Worm (Caenorhabditis elegans): ENCODE results near the gene twk-43.

The twk-43 gene

ce11 chrV:13345867-13346328, at the start of gene twk-43:
Gene twk-43, plus strand, starts transcription at chrV:13346278.
- TF ChIP-seq unc-62 (GFP tag; optimal IDR thresholded peaks at IDR 0.05), result no peak

DNA sequence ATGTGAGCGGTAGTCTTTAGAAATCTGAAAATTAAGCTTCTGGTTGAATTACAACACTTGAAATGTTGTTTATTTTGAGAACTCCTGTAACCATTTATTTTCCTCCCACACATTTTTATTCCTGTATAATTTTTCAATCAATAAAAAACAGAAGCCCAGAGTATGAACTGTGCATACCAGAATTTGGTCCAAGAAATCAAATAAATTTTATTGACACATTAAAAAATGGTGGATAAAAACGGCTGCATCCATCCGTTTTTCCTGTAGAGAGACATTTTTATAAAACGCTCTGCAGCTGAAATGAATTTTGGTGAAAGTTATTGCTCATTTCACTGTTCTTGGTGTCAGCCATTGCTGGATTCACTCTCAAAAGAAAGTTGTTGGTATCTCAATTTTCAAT, 48.9 kb upstream of the twk-43 start, which contains the start of gene C26E1.1:
TSS of gene C26E1.1 (plus strand) at position 301 of the 400 bp plus-strand sequence.
- TF ChIP-seq unc-62 (GFP tag; optimal IDR thresholded peaks at IDR 0.05), result no peak

ce11 chrV:13298706-13299105, 47.4 kb upstream of the twk-43 start:
- TF ChIP-seq unc-62 (GFP tag; optimal IDR thresholded peaks at IDR 0.05), result no peak

DNA sequence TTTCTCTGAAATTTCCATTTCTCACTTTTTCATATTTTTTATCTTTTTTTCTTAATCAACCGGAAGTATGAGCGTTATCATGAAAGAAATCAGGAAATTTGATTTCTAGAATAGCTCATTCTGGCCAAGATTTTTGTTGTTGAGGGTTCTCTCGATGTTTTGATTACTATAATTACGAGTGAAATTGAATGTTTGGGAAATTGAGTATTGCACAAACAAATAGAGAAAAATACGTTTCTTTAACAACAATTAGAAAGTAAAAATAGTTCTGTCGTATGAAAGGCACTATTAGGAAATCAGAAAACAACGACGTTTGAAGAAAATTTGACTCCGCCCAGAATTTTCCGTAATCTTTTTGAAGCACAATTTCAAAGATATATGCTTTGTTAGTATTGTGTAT, 46.7 kb upstream of the twk-43 start:
- no peak for TF ChIP-seq unc-62 (GFP tag; optimal IDR thresholded peaks at IDR 0.05)

DNA sequence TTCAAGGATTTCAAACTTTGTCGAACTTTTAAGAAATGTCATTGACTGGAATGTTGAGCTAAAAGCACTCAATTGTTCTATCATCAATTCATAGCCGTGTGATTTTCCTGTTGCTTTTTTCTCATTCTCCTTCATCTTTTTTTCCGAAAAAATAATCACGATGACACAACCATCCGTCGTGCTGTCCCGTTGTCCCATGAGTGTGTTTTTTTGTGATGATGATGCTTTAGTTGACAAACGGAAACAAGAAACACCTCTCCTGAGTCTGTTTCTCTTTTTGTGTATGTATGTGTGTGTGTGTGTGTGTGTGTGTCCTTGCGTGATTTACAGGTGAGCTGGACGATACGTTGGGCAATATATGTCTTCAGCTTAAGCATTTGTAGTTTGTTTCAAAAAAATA, 45.6 kb upstream of the twk-43 start:
- no peak for TF ChIP-seq unc-62 (GFP tag; optimal IDR thresholded peaks at IDR 0.05)

DNA sequence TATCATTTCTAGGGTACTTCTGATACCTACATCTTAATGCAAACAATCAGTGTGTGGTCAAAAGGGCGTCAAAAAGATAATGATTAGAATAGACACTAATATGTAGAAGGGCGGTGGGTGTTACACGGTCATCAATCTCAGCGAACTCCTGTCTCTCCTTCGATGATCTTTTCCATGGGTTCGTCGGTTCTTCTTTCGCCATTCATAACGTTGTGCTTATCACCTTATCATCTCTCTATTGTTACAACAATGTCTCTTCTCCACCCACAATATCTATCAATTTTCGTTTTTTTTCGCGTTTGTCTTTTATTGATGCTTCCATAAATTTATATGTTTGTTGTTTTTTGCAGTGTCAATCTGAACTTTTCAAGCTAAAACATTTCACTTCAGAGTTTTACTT, 44.6 kb upstream of the twk-43 start, which contains the start of gene ceh-79:
TSS of gene ceh-79 (plus strand) at position 391 of the 400 bp plus-strand sequence.
- TF ChIP-seq unc-62 (GFP tag; optimal IDR thresholded peaks at IDR 0.05), result no peak

DNA sequence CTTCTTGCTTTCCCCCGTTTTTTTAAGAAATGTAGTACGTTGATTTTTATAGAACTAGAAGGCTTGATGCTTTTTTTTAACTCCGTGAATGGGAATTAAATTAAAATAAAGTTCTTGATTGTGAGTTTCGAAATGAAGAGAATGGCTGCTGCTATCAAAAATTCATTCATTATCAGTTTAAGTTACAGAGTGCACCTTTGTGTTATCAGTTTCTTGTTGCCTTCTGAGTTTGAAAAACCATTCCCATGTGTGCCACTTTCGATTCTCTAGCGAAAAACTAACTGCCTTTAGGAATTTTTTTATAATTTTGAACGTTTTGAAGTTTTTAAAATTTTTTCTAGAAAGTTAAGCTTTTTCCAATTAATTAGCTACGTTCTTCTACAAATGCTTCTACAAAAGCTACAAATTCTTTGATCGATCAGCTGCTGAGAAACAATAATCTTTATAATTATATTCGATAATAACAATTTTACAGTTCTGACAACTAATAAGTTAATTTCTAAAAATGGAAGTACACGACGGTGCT, 41.4 kb upstream of the twk-43 start, which contains the start of gene C26E1.2:
TSS of gene C26E1.2 (plus strand) at position 476 of the 526 bp plus-strand sequence.
- TF ChIP-seq unc-62 (GFP tag; optimal IDR thresholded peaks at IDR 0.05), result no peak

DNA sequence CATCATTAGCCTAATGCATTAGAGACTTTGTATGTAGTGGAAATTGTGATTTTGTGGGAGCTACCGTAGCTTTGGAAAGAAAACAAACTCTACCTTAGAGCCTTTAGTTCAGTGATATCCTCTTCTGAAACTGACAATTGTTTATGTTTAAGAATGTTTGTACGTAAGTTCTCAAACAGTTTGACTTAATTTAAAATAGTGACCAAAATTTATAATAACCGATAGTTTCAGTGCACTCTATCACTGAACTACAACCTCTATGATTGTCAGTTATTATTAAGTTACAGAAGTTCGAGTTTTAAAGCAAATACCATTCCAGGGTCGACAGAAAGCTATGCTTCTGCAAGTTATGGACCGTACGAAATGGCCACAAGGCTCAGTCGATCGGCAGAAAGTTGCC, 37.5 kb upstream of the twk-43 start, which contains the start of gene C50B6.1:
TSS of gene C50B6.1 (plus strand) at position 301 of the 400 bp plus-strand sequence.
- TF ChIP-seq unc-62 (GFP tag; optimal IDR thresholded peaks at IDR 0.05), result no peak

- TF ChIP-seq unc-62 (GFP tag; optimal IDR thresholded peaks at IDR 0.05), result no peak
Measured at ce11 chrV:13309806-13310205, 36.3 kb upstream of the twk-43 start.

DNA sequence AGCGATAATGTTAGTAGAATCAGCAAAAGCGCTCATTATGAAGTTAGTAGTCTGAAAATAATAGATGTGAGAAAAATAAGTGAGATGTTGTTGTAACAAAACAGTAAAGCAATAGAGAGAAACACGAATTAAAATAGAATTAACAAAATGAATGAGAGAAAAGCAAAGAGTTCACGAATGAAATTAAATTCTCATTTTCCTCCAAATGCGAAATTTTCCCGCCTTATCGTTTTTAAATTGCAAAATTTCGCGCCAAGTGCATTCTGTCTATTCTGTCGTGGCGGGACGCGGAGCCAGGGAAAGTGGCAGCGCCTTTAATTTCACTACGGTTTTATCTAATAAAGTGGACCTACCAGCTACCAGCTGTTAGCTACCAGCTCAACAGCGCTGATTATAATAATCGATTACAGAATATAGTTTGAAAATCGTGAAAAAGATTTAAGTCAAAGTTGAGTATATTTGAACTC, 33.8 kb upstream of the twk-43 start, which contains the start of gene nasp-2:
TSS of gene nasp-2 (minus strand) at position 51 of the 467 bp plus-strand sequence.
- no peak for TF ChIP-seq unc-62 (GFP tag; optimal IDR thresholded peaks at IDR 0.05)

- TF ChIP-seq unc-62 (GFP tag; optimal IDR thresholded peaks at IDR 0.05), result no peak
Measured at ce11 chrV:13313045-13313623, 32.9 kb upstream of the twk-43 start, which contains the start of gene C50B6.3. Gene C50B6.3, plus strand, starts transcription at chrV:13313573.

- no peak for TF ChIP-seq unc-62 (GFP tag; optimal IDR thresholded peaks at IDR 0.05)
Measured at ce11 chrV:13317911-13318502, 28.1 kb upstream of the twk-43 start, which contains the start of the genes col-161 and srh-18. Gene col-161, minus strand, starts transcription at chrV:13318011. Gene srh-18, plus strand, starts transcription at chrV:13318452.

- no peak for TF ChIP-seq unc-62 (GFP tag; optimal IDR thresholded peaks at IDR 0.05)
Measured at ce11 chrV:13320676-13321075, 25.4 kb upstream of the twk-43 start, which contains the start of gene srh-15. Gene srh-15, plus strand, starts transcription at chrV:13320976.

- TF ChIP-seq unc-62 (GFP tag; optimal IDR thresholded peaks at IDR 0.05), result no peak
Measured at ce11 chrV:13324933-13325760, 20.9 kb upstream of the twk-43 start, which contains the start of gene C50B6.7. Gene C50B6.7, minus strand, starts transcription at chrV:13324983.

ce11 chrV:13327463-13327862, 18.6 kb upstream of the twk-43 start, which contains the start of gene str-37:
Gene str-37, plus strand, starts transcription at chrV:13327763.
- TF ChIP-seq unc-62 (GFP tag; optimal IDR thresholded peaks at IDR 0.05), result no peak

Measured in whole organism, dauer.